Worm (Caenorhabditis elegans) whole organism, late embryonic: Measurements from ENCODE around the gene gst-16.

Source experiments
- ahr-1 ChIP-seq: sonication (generic microtip); optimal IDR thresholded peaks from 2 replicates; lab custom pipeline; 2016; ENCODE audit warnings: missing genetic modification characterization, missing compliant biosample characterization
- dve-1 ChIP-seq: sonication (generic microtip); optimal IDR thresholded peaks from 2 replicates; lab custom pipeline; 2017; ENCODE audit warnings: antibody characterized with exemption, mild to moderate bottlenecking, missing genetic modification characterization, missing compliant biosample characterization
- nfya-1 ChIP-seq: sonication (generic microtip); optimal IDR thresholded peaks from 2 replicates; lab custom pipeline; 2017; ENCODE audit warnings: missing genetic modification characterization, mild to moderate bottlenecking, missing compliant biosample characterization, antibody characterized with exemption, moderate library complexity
- nhr-11 ChIP-seq: fragments of 150-350 bp; optimal IDR thresholded peaks from 2 replicates; lab custom pipeline; 2014; ENCODE audit warnings: missing biosample characterization, missing genetic modification characterization
- odd-2 ChIP-seq: sonication (generic microtip); optimal IDR thresholded peaks from 2 replicates; lab custom pipeline; 2017; ENCODE audit warnings: antibody characterized with exemption, mild to moderate bottlenecking, missing genetic modification characterization, missing compliant biosample characterization
- sox-2 ChIP-seq: fragments of 200-800 bp; sonication (Bioruptor generic); IDR thresholded peaks from 2 replicates; pipeline ENCODE4 v1.3.6; 2022; ENCODE audit warnings: missing genetic modification reagents, missing genetic modification characterization, missing compliant biosample characterization

DNA sequence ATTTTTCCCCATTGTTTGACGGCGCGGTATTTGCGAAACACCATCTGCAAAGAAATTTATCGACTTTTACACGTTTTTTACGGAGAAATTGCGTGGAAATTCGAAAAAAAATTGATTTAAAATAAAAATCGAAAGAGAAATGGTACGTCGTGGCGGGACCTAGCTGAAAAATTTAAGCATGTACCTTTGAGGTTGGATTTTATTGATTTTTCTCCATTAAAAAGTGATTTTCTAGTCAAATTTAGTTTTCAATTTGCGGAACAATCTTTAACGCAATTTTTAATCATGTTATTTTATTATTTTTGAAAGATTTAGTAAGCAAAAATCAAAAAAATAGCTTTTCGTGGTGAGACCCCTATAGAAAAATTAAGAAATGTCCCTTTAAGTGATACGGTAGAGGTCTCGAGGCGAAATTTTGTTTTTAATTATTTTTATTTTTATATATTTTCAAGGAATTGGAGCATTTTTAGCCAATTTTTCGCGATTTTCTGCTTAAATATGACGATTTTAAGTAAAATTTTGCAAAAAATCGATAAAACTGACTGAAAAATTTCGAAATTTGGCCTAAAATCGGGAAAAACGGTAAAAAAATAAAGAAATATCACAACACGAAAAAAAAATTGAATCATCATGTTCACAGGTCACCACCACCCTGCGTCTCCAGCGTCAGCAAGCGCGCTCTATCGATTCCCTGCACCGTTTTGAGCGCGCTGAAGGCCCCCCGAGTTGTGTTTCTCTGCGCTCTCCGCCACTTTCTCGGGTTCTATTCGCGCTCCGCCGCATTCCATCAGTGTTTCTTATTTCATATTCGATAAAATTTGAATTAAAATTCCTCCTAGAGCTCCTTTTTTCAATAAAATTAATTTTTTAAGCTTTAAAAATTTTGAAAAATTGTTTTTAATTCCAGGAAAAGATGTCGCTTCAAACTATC, 49.0 kb downstream of the gst-16 start, which contains the start of the genes mrpl-37 and lin-38:
- no peak for TF ChIP-seq odd-2
- TF ChIP-seq ahr-1 (tag; lab: Kevin White, UChicago) = no peak
- TF ChIP-seq dve-1 (tag; lab: Kevin White, UChicago) = no peak
- peak; percentile 67 for TF ChIP-seq nfya-1 (tag; lab: Kevin White, UChicago)
- no peak for TF ChIP-seq sox-2 (GFP tag; lab: Robert Waterston, UW)
- no peak for TF ChIP-seq nhr-11 (tag; lab: Kevin White, UChicago)
